Fruit fly (Drosophila melanogaster) S2 (cell line): Measurements from ENCODE around the gene CG7483.

Experiments used
- CG8478 ChIP-seq: fragments of >200 bp; optimal IDR thresholded peaks from 2 replicates; lab custom pipeline; 2018
- CTCF ChIP-seq, 2 experiments: fragments of >200 bp; optimal IDR thresholded peaks; 2 replicates each; lab custom pipeline; 2018

dm6 chr3R:8282727-8283126 lies 30.3 kb upstream of the CG7483 start:
- TF ChIP-seq CG8478 (lab: Kevin White, UChicago) (no peak), CTCF (optimal IDR thresholded peaks at IDR 0.05; lab: Kevin White, UChicago) (no peak)
